Fruit fly (Drosophila melanogaster) whole organism, embryonic: ENCODE measurements around the gene BTBD9.

Experiments
- B-H2 ChIP-seq: fragments of 200-800 bp; sonication (Bioruptor generic); optimal IDR thresholded peaks from 2 replicates; lab custom pipeline; 2018; ENCODE audit warnings: missing biosample characterization, mild to moderate bottlenecking, missing genetic modification characterization
- BEAF-32 ChIP-seq: fragments of 200-800 bp; sonication (Bioruptor generic); optimal IDR thresholded peaks from 3 replicates; lab custom pipeline; 2017; ENCODE audit warnings: missing biosample characterization, missing genetic modification characterization, mild to moderate bottlenecking, moderate library complexity, missing genetic modification reagents
- BtbVII ChIP-seq: fragments of 200-800 bp; sonication (Bioruptor generic); optimal IDR thresholded peaks from 3 replicates; lab custom pipeline; 2017; ENCODE audit warnings: missing biosample characterization, mild to moderate bottlenecking, missing genetic modification characterization
- CG10267 ChIP-seq: fragments of 200-800 bp; sonication (Bioruptor generic); optimal IDR thresholded peaks from 2 replicates; lab custom pipeline; 2018; ENCODE audit warnings: missing biosample characterization, mild to moderate bottlenecking, missing genetic modification characterization, moderate library complexity
- CG11456 ChIP-seq: fragments of 200-800 bp; sonication (Bioruptor generic); IDR thresholded peaks from 3 replicates; pipeline ENCODE4 v1.3.6; 2022; ENCODE audit warnings: missing biosample characterization, missing genetic modification characterization
- CG11696 ChIP-seq: fragments of 200-800 bp; sonication (Bioruptor generic); IDR thresholded peaks from 2 replicates; pipeline ENCODE4 v1.3.6; 2022; ENCODE audit warnings: missing biosample characterization, missing genetic modification characterization
- CG12391 ChIP-seq: fragments of 200-800 bp; sonication (Bioruptor generic); optimal IDR thresholded peaks from 3 replicates; lab custom pipeline; 2018; ENCODE audit warnings: missing biosample characterization, mild to moderate bottlenecking, missing genetic modification characterization, moderate library complexity
- CG13624 ChIP-seq: fragments of 200-800 bp; sonication (Bioruptor generic); optimal IDR thresholded peaks from 2 replicates; lab custom pipeline; 2016; ENCODE audit warnings: missing biosample characterization, missing genetic modification characterization
- CG17359 ChIP-seq: fragments of 200-800 bp; sonication (Bioruptor generic); optimal IDR thresholded peaks from 3 replicates; lab custom pipeline; 2018; ENCODE audit warnings: missing biosample characterization, mild to moderate bottlenecking, missing genetic modification characterization, moderate library complexity
- CG1832 ChIP-seq: fragments of 200-800 bp; sonication (Bioruptor generic); optimal IDR thresholded peaks from 2 replicates; lab custom pipeline; 2017; ENCODE audit warnings: missing biosample characterization, mild to moderate bottlenecking, missing genetic modification characterization, inconsistent platforms
- CG2120 ChIP-seq: fragments of 200-800 bp; sonication (Bioruptor generic); optimal IDR thresholded peaks from 3 replicates; lab custom pipeline; 2016; ENCODE audit warnings: missing biosample characterization, missing genetic modification characterization
- CG2678 ChIP-seq: fragments of 200-800 bp; sonication (Bioruptor generic); optimal IDR thresholded peaks from 3 replicates; lab custom pipeline; 2019; ENCODE audit warnings: missing biosample characterization, mild to moderate bottlenecking, missing genetic modification characterization, moderate library complexity
- CG30403 ChIP-seq: fragments of 200-800 bp; sonication (Bioruptor generic); optimal IDR thresholded peaks from 3 replicates; lab custom pipeline; 2016; ENCODE audit warnings: missing biosample characterization, missing genetic modification characterization
- CG31224 ChIP-seq: fragments of 200-800 bp; sonication (Bioruptor generic); IDR thresholded peaks from 2 replicates; pipeline ENCODE4 v1.3.6; 2022; ENCODE audit warnings: missing biosample characterization, missing genetic modification characterization
- CG32767 ChIP-seq: fragments of 200-800 bp; sonication (Bioruptor generic); IDR thresholded peaks from 2 replicates; pipeline ENCODE4 v1.3.6; 2022; ENCODE audit warnings: missing biosample characterization, missing genetic modification characterization
- CG3847 ChIP-seq: fragments of 200-800 bp; sonication (Bioruptor generic); IDR thresholded peaks from 2 replicates; pipeline ENCODE4 v1.3.6; 2022; ENCODE audit warnings: missing biosample characterization, missing genetic modification characterization
- CG3995 ChIP-seq: fragments of 200-800 bp; sonication (Bioruptor generic); optimal IDR thresholded peaks from 3 replicates; lab custom pipeline; 2016; ENCODE audit warnings: missing biosample characterization, missing genetic modification characterization
- CG6765 ChIP-seq: fragments of 200-800 bp; sonication (Bioruptor generic); optimal IDR thresholded peaks from 3 replicates; lab custom pipeline; 2017; ENCODE audit warnings: missing biosample characterization, mild to moderate bottlenecking, missing genetic modification characterization
- CG7556 ChIP-seq: fragments of 200-800 bp; sonication (Bioruptor generic); optimal IDR thresholded peaks from 2 replicates; lab custom pipeline; 2017; ENCODE audit warnings: missing biosample characterization, mild to moderate bottlenecking, missing genetic modification characterization
- CG9797 ChIP-seq: fragments of 200-800 bp; sonication (Bioruptor generic); optimal IDR thresholded peaks from 3 replicates; lab custom pipeline; 2018; ENCODE audit warnings: missing biosample characterization, mild to moderate bottlenecking, missing genetic modification characterization
- Camta ChIP-seq: fragments of 200-800 bp; sonication (Bioruptor generic); optimal IDR thresholded peaks from 2 replicates; lab custom pipeline; 2016; ENCODE audit warnings: missing biosample characterization, missing genetic modification characterization
- CoRest ChIP-seq: fragments of 200-800 bp; sonication (Bioruptor generic); optimal IDR thresholded peaks from 3 replicates; lab custom pipeline; 2018; ENCODE audit warnings: missing biosample characterization, mild to moderate bottlenecking, missing genetic modification characterization, moderate library complexity
- D19B ChIP-seq: fragments of 200-800 bp; sonication (Bioruptor generic); optimal IDR thresholded peaks from 2 replicates; lab custom pipeline; 2017; ENCODE audit warnings: missing biosample characterization, mild to moderate bottlenecking, missing genetic modification characterization
- Ets65A ChIP-seq: fragments of 200-800 bp; sonication (Bioruptor generic); peaks from one replicate; lab custom pipeline; 2016; ENCODE audit warnings: missing biosample characterization, missing genetic modification characterization
- Lhr ChIP-seq: fragments of 200-800 bp; sonication (Bioruptor generic); optimal IDR thresholded peaks from 3 replicates; lab custom pipeline; 2017; ENCODE audit warnings: mild to moderate bottlenecking, missing biosample characterization, missing genetic modification reagents, missing genetic modification characterization
- MBD-R2 ChIP-seq: fragments of 200-800 bp; sonication (Bioruptor generic); IDR thresholded peaks from 2 replicates; pipeline ENCODE4 v1.3.6; 2022; ENCODE audit warnings: missing biosample characterization, missing genetic modification characterization
- Mes4 ChIP-seq: fragments of 200-800 bp; sonication (Bioruptor generic); optimal IDR thresholded peaks from 2 replicates; lab custom pipeline; 2016; ENCODE audit warnings: missing biosample characterization, missing genetic modification characterization
- NC2α ChIP-seq: fragments of 200-800 bp; sonication (Bioruptor generic); optimal IDR thresholded peaks from 2 replicates; lab custom pipeline; 2016; ENCODE audit warnings: missing biosample characterization, missing genetic modification characterization
- Nf-YB ChIP-seq: fragments of 200-800 bp; sonication (Bioruptor generic); optimal IDR thresholded peaks from 3 replicates; lab custom pipeline; 2019; ENCODE audit warnings: missing biosample characterization, mild to moderate bottlenecking, missing genetic modification characterization, moderate library complexity
- Sry-β ChIP-seq: fragments of 200-800 bp; sonication (Bioruptor generic); optimal IDR thresholded peaks from 2 replicates; lab custom pipeline; 2018; ENCODE audit warnings: missing biosample characterization, mild to moderate bottlenecking, missing genetic modification characterization, moderate library complexity
- TFAM ChIP-seq: fragments of 200-800 bp; sonication (Bioruptor generic); optimal IDR thresholded peaks from 2 replicates; lab custom pipeline; 2017; ENCODE audit warnings: missing biosample characterization, missing genetic modification characterization, inconsistent platforms
- Tbp ChIP-seq: fragments of >200 bp; optimal IDR thresholded peaks from 2 replicates; lab custom pipeline; 2018; ENCODE audit warnings: missing biosample characterization, missing genetic modification characterization
- Xbp1 ChIP-seq: fragments of 200-800 bp; sonication (Bioruptor generic); optimal IDR thresholded peaks from 3 replicates; lab custom pipeline; 2016; ENCODE audit warnings: missing biosample characterization, mild to moderate bottlenecking, missing genetic modification characterization
- abd-A ChIP-seq: fragments of 200-800 bp; sonication (Bioruptor generic); optimal IDR thresholded peaks from 3 replicates; lab custom pipeline; 2019; ENCODE audit warnings: missing biosample characterization, mild to moderate bottlenecking, missing genetic modification characterization, moderate library complexity
- ara ChIP-seq: fragments of 200-800 bp; sonication (Bioruptor generic); IDR thresholded peaks from 2 replicates; pipeline ENCODE4 v1.3.6; 2022; ENCODE audit warnings: missing biosample characterization, missing genetic modification characterization
- az2 ChIP-seq: fragments of 200-800 bp; sonication (Bioruptor generic); optimal IDR thresholded peaks from 3 replicates; lab custom pipeline; 2016; ENCODE audit warnings: missing biosample characterization, missing genetic modification characterization
- dmrt11E ChIP-seq: fragments of 200-800 bp; sonication (Bioruptor generic); optimal IDR thresholded peaks from 3 replicates; lab custom pipeline; 2018; ENCODE audit warnings: missing biosample characterization, mild to moderate bottlenecking, missing genetic modification characterization, moderate library complexity
- grau ChIP-seq: fragments of 200-800 bp; optimal IDR thresholded peaks from 3 replicates; lab custom pipeline; 2019; ENCODE audit warnings: missing biosample characterization, mild to moderate bottlenecking, missing genetic modification characterization, moderate library complexity
- grn ChIP-seq: fragments of 200-800 bp; sonication (Bioruptor generic); optimal IDR thresholded peaks from 3 replicates; lab custom pipeline; 2017; ENCODE audit warnings: missing biosample characterization, missing genetic modification characterization
- h ChIP-seq: fragments of >200 bp; optimal IDR thresholded peaks from 2 replicates; lab custom pipeline; 2017
- ham ChIP-seq: fragments of 200-800 bp; sonication (Bioruptor generic); IDR thresholded peaks from 2 replicates; pipeline ENCODE4 v1.3.6; 2022; ENCODE audit warnings: missing biosample characterization, missing genetic modification characterization
- hb ChIP-seq: fragments of 200-800 bp; sonication (Bioruptor generic); IDR thresholded peaks from 3 replicates; pipeline ENCODE4 v1.3.6; 2022; ENCODE audit warnings: missing biosample characterization, missing genetic modification characterization; ENCODE audit not compliant: partially characterized antibody
- hbn ChIP-seq: fragments of 200-800 bp; sonication (Bioruptor generic); IDR thresholded peaks from 2 replicates; pipeline ENCODE4 v1.3.6; 2022; ENCODE audit warnings: missing biosample characterization, missing genetic modification characterization; ENCODE audit not compliant: partially characterized antibody
- kah ChIP-seq: fragments of 200-800 bp; sonication (Bioruptor generic); optimal IDR thresholded peaks from 2 replicates; lab custom pipeline; 2018; ENCODE audit warnings: missing biosample characterization, mild to moderate bottlenecking, missing genetic modification characterization
- klu ChIP-seq: fragments of 200-800 bp; sonication (Bioruptor generic); IDR thresholded peaks from 2 replicates; pipeline ENCODE4 v1.3.6; 2022; ENCODE audit warnings: missing biosample characterization, missing genetic modification characterization
- luna ChIP-seq: fragments of 200-800 bp; sonication (Bioruptor generic); optimal IDR thresholded peaks from 2 replicates; lab custom pipeline; 2016; ENCODE audit warnings: missing biosample characterization, missing genetic modification characterization
- psq ChIP-seq: fragments of 200-800 bp; sonication (Bioruptor generic); optimal IDR thresholded peaks from 2 replicates; lab custom pipeline; 2017; ENCODE audit warnings: missing biosample characterization, missing genetic modification characterization
- pum ChIP-seq: fragments of 200-800 bp; sonication (Bioruptor generic); optimal IDR thresholded peaks from 2 replicates; lab custom pipeline; 2016; ENCODE audit warnings: missing biosample characterization, missing genetic modification characterization
- rib ChIP-seq: fragments of 200-800 bp; sonication (Bioruptor generic); IDR thresholded peaks from 2 replicates; pipeline ENCODE4 v1.3.6; 2022; ENCODE audit warnings: missing biosample characterization, missing genetic modification characterization
- sens ChIP-seq: fragments of 200-800 bp; sonication (Bioruptor generic); peaks from one replicate; lab custom pipeline; 2016; ENCODE audit warnings: missing biosample characterization, missing genetic modification characterization

BTBD9 gene

dm6 chrX:10744773-10745589 lies 23.4 kb upstream of the BTBD9 start, which contains the start of gene stx (continued):
- peak; percentile 75 for TF ChIP-seq Lhr
- no peak; the same call in 1 of the 2 replicates for TF ChIP-seq ham (GFP tag; lab: Robert Waterston, UW)
- no peak for TF ChIP-seq Xbp1 (GFP tag; lab: Kevin White, UChicago)
- TF ChIP-seq CG3995 (GFP tag; lab: Kevin White, UChicago), result peak; percentile 98
- TF ChIP-seq BEAF-32, result peak; percentile 100
- peak; percentile 80 for TF ChIP-seq CG11456 (GFP tag; lab: Robert Waterston, UW)
- TF ChIP-seq CG11696, result 0 out of 2 replicates have a peak, but pooled peaks have one; percentile 33
- peak; percentile 13 for TF ChIP-seq CG12391 (tag; lab: Kevin White, UChicago)
- TF ChIP-seq abd-A (tag; lab: Kevin White, UChicago), result no peak
- TF ChIP-seq CG31224 (GFP tag; lab: Robert Waterston, UW), result 0 out of 2 replicates have a peak, but pooled peaks have one; percentile 16
- 0 out of 2 replicates have a peak, but pooled peaks have one; percentile 35 for TF ChIP-seq CG32767 (GFP tag; lab: Robert Waterston, UW)
- TF ChIP-seq klu (GFP tag; lab: Robert Waterston, UW), result no peak
- peak; percentile 9 for TF ChIP-seq BtbVII (GFP tag; lab: Kevin White, UChicago)
- peak; percentile 35 for TF ChIP-seq MBD-R2
- TF ChIP-seq CG13624, result peak; percentile 37
- peak; percentile 63 for TF ChIP-seq CG10267 (tag; lab: Kevin White, UChicago)
- TF ChIP-seq grn (GFP tag; lab: Kevin White, UChicago), result peak; percentile 3
- no peak for TF ChIP-seq CG6765
- TF ChIP-seq Ets65A (GFP tag; lab: Kevin White, UChicago), result peak; percentile 66
- peak; percentile 5 for TF ChIP-seq Nf-YB (GFP tag; lab: Kevin White, UChicago)
- TF ChIP-seq TFAM (GFP tag; lab: Kevin White, UChicago), result no peak
- peak; percentile 64 for TF ChIP-seq sens (GFP tag; lab: Kevin White, UChicago)
- peak; percentile 19 for TF ChIP-seq CG30403 (GFP tag; lab: Kevin White, UChicago)
- TF ChIP-seq CG7556, result no peak
- no peak for TF ChIP-seq Camta
- TF ChIP-seq psq, result no peak
- TF ChIP-seq pum (GFP tag; lab: Kevin White, UChicago), result no peak
- TF ChIP-seq Mes4 (GFP tag; lab: Kevin White, UChicago), result no peak
- TF ChIP-seq hb (GFP tag; lab: Robert Waterston, UW), result peak; percentile 98
- peak; percentile 38 for TF ChIP-seq Tbp (GFP tag; lab: Kevin White, UChicago)
- TF ChIP-seq dmrt11E (tag; lab: Kevin White, UChicago), result no peak
- TF ChIP-seq B-H2 (GFP tag; lab: Kevin White, UChicago), result no peak
- TF ChIP-seq az2, result no peak
- TF ChIP-seq D19B, result no peak
- TF ChIP-seq hbn (GFP tag; lab: Robert Waterston, UW), result peak; percentile 92
- no peak for TF ChIP-seq h (lab: Kevin White, UChicago)
- no peak for TF ChIP-seq CG1832
- TF ChIP-seq kah, result peak; percentile 18
- no peak for TF ChIP-seq luna
- peak; percentile 3 for TF ChIP-seq CG2120 (GFP tag; lab: Kevin White, UChicago)
- TF ChIP-seq CG2678 (tag; lab: Kevin White, UChicago), result peak; percentile 27
- TF ChIP-seq grau, result peak; percentile 2
- TF ChIP-seq NC2α (GFP tag; lab: Kevin White, UChicago), result peak; percentile 40
- no peak for TF ChIP-seq Sry-β (GFP tag; lab: Kevin White, UChicago)
- peak; percentile 71; the same call in 1 of the 2 replicates for TF ChIP-seq rib
- TF ChIP-seq CG17359, result peak; percentile 63
- peak; percentile 99 for TF ChIP-seq CG9797 (GFP tag; lab: Kevin White, UChicago)
- no peak for TF ChIP-seq ara
- peak; percentile 30 for TF ChIP-seq CoRest
- TF ChIP-seq CG3847, result peak; percentile 35; the same call in 1 of the 2 replicates
